Fruit fly (Drosophila melanogaster) whole organism, prepupa: ENCODE results near the gene CG12402.

ENCODE experiments used
- CG8319 ChIP-seq: fragments of 200-800 bp; sonication (Bioruptor generic); optimal IDR thresholded peaks from 3 replicates; lab custom pipeline; 2016; ENCODE audit warnings: missing biosample characterization, missing genetic modification characterization
- Met ChIP-seq: fragments of 200-800 bp; sonication (Bioruptor generic); optimal IDR thresholded peaks from 3 replicates; lab custom pipeline; 2016; ENCODE audit warnings: missing biosample characterization, missing genetic modification characterization

DNA sequence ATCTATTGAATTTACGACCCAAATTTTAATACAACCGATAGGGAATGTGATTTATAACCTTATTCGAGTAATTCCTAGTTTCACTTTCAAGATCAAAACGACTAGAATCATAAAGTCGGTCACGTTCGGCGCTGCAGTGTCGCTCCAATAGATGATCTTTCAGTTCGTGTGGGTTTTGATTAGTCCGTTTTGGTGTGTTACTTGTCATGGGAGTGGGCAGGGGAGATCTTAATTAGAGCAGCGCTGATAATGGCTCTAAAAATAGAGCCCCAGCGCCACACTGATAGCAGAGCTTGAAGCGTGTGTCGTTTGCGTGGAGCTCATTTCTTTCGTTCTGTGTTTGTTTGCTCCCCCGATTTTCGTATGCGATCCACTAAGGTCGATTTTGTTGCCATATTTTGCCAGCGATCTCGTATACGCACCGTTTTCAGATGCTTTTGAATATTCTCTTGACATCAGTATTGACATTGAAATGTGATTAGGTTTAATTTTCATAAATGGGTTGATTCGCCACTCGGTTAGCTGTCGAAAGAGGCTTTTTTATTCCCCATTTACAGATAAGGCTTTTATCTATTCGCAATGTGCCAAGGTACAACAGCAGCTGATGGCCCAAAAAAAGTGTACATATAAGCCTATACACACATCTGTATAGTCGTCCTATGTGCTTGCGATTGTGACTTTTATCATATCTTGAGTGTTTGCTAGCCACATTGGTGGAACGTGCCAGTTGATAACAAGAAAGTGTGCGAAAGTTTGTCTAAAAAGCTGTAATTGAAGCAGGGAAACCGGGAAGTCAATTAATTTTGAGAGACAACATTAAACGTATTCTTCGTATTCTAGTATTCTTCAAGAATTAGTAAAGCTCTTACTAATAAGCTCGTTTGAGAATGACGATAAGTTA, 49.3 kb downstream of the CG12402 start:
- TF ChIP-seq Met (GFP tag; lab: Kevin White, UChicago) (no peak), CG8319 (no peak)
